Worm (Caenorhabditis elegans): ENCODE measurements around the gene lin-2.

- TF ChIP-seq unc-39 (tag; optimal IDR thresholded peaks at IDR 0.05) (no peak), mab-5 (tag; optimal IDR thresholded peaks at IDR 0.05) (no peak), nhr-12 (tag; optimal IDR thresholded peaks at IDR 0.05) (no peak), flh-1 (GFP tag; optimal IDR thresholded peaks at IDR 0.05) (no peak), lin-13 (tag; optimal IDR thresholded peaks at IDR 0.05) (no peak), ham-2 (GFP tag; optimal IDR thresholded peaks at IDR 0.05) (no peak), lin-32 (GFP tag; optimal IDR thresholded peaks at IDR 0.05) (no peak), elt-3 (tag; optimal IDR thresholded peaks at IDR 0.05) (no peak)
Measured at ce11 chrX:12425427-12425826, 11.6 kb upstream of the lin-2 start, which contains the start of gene T24D3.2.

Measured in whole organism, mixed stage, embryonic.